Fruit fly (Drosophila melanogaster) whole organism, embryonic: Measurements from ENCODE around the gene CG42781.

ENCODE experiments used
- Adf1 ChIP-seq: fragments of 200-800 bp; sonication (Bioruptor generic); IDR thresholded peaks from 2 replicates; pipeline ENCODE4 v1.3.6; 2022; ENCODE audit warnings: missing biosample characterization, missing genetic modification characterization
- Blimp-1 ChIP-seq: fragments of 200-800 bp; sonication (Bioruptor generic); optimal IDR thresholded peaks from 3 replicates; lab custom pipeline; 2018; ENCODE audit warnings: missing biosample characterization, missing genetic modification characterization, mild to moderate bottlenecking, moderate library complexity, missing genetic modification reagents
- CG10267 ChIP-seq: fragments of 200-800 bp; sonication (Bioruptor generic); optimal IDR thresholded peaks from 2 replicates; lab custom pipeline; 2018; ENCODE audit warnings: missing biosample characterization, mild to moderate bottlenecking, missing genetic modification characterization, moderate library complexity
- CG10979 ChIP-seq: fragments of 200-800 bp; sonication (Bioruptor generic); optimal IDR thresholded peaks from 2 replicates; lab custom pipeline; 2018; ENCODE audit warnings: missing biosample characterization, mild to moderate bottlenecking, missing genetic modification characterization, moderate library complexity
- CG12391 ChIP-seq: fragments of 200-800 bp; sonication (Bioruptor generic); optimal IDR thresholded peaks from 3 replicates; lab custom pipeline; 2018; ENCODE audit warnings: missing biosample characterization, mild to moderate bottlenecking, missing genetic modification characterization, moderate library complexity
- CG14667 ChIP-seq: fragments of 200-800 bp; sonication (Bioruptor generic); IDR thresholded peaks from 2 replicates; pipeline ENCODE4 v1.3.6; 2022; ENCODE audit warnings: missing biosample characterization, missing genetic modification characterization
- CG15601 ChIP-seq: fragments of 200-800 bp; sonication (Bioruptor generic); optimal IDR thresholded peaks from 3 replicates; lab custom pipeline; 2019; ENCODE audit warnings: missing biosample characterization, mild to moderate bottlenecking, missing genetic modification characterization, moderate library complexity
- CG1603 ChIP-seq: fragments of 200-800 bp; sonication (Bioruptor generic); optimal IDR thresholded peaks from 2 replicates; lab custom pipeline; 2019; ENCODE audit warnings: missing biosample characterization, mild to moderate bottlenecking, missing genetic modification characterization, moderate library complexity
- CG17328 ChIP-seq: fragments of 200-800 bp; sonication (Bioruptor generic); IDR thresholded peaks from 2 replicates; pipeline ENCODE4 v1.3.6; 2022; ENCODE audit warnings: missing biosample characterization, missing genetic modification characterization
- CG17359 ChIP-seq: fragments of 200-800 bp; sonication (Bioruptor generic); optimal IDR thresholded peaks from 3 replicates; lab custom pipeline; 2018; ENCODE audit warnings: missing biosample characterization, mild to moderate bottlenecking, missing genetic modification characterization, moderate library complexity
- CG17802 ChIP-seq: fragments of 200-800 bp; sonication (Bioruptor generic); optimal IDR thresholded peaks from 2 replicates; lab custom pipeline; 2018; ENCODE audit warnings: missing biosample characterization, mild to moderate bottlenecking, missing genetic modification characterization, moderate library complexity
- CG17829 ChIP-seq: fragments of 200-800 bp; optimal IDR thresholded peaks from 2 replicates; lab custom pipeline; 2019; ENCODE audit warnings: missing biosample characterization, mild to moderate bottlenecking, missing genetic modification characterization, moderate library complexity
- CG18262 ChIP-seq: fragments of 200-800 bp; optimal IDR thresholded peaks from 3 replicates; lab custom pipeline; 2019; ENCODE audit warnings: missing biosample characterization, mild to moderate bottlenecking, missing genetic modification characterization, moderate library complexity
- CG2129 ChIP-seq: fragments of 200-800 bp; sonication (Bioruptor generic); IDR thresholded peaks from 2 replicates; pipeline ENCODE4 v1.3.6; 2022; ENCODE audit warnings: missing biosample characterization, missing genetic modification characterization; ENCODE audit not compliant: partially characterized antibody
- CG2202 ChIP-seq: fragments of 200-800 bp; sonication (Bioruptor generic); optimal IDR thresholded peaks from 2 replicates; lab custom pipeline; 2018; ENCODE audit warnings: missing biosample characterization, mild to moderate bottlenecking, missing genetic modification characterization
- CG2712 ChIP-seq: fragments of 200-800 bp; optimal IDR thresholded peaks from 3 replicates; lab custom pipeline; 2019; ENCODE audit warnings: missing biosample characterization, mild to moderate bottlenecking, missing genetic modification characterization, moderate library complexity
- CG32772 ChIP-seq: fragments of 200-800 bp; sonication (Bioruptor generic); IDR thresholded peaks from 2 replicates; pipeline ENCODE4 v1.3.6; 2022; ENCODE audit warnings: missing biosample characterization, missing genetic modification characterization
- CG4424 ChIP-seq: fragments of 200-800 bp; sonication (Bioruptor generic); optimal IDR thresholded peaks from 3 replicates; lab custom pipeline; 2016; ENCODE audit warnings: missing biosample characterization, missing genetic modification characterization
- CG4707 ChIP-seq: fragments of 200-800 bp; sonication (Bioruptor generic); optimal IDR thresholded peaks from 2 replicates; lab custom pipeline; 2018; ENCODE audit warnings: missing biosample characterization, mild to moderate bottlenecking, missing genetic modification characterization, moderate library complexity
- CG4730 ChIP-seq: fragments of 200-800 bp; sonication (Bioruptor generic); IDR thresholded peaks from 2 replicates; pipeline ENCODE4 v1.3.6; 2022; ENCODE audit warnings: missing biosample characterization, missing genetic modification characterization
- CG4820 ChIP-seq: fragments of 200-800 bp; sonication (Bioruptor generic); optimal IDR thresholded peaks from 3 replicates; lab custom pipeline; 2016; ENCODE audit warnings: missing biosample characterization, missing genetic modification characterization
- CG8281 ChIP-seq: fragments of 200-800 bp; sonication (Bioruptor generic); optimal IDR thresholded peaks from 2 replicates; lab custom pipeline; 2018; ENCODE audit warnings: missing biosample characterization, mild to moderate bottlenecking, missing genetic modification characterization, moderate library complexity
- CG8359 ChIP-seq: fragments of 200-800 bp; sonication (Bioruptor generic); optimal IDR thresholded peaks from 2 replicates; lab custom pipeline; 2017; ENCODE audit warnings: missing biosample characterization, mild to moderate bottlenecking, missing genetic modification characterization, borderline replicate concordance
- CTCF ChIP-seq: fragments of 200-800 bp; sonication (Bioruptor generic); optimal IDR thresholded peaks from 2 replicates; lab custom pipeline; 2017; ENCODE audit warnings: missing biosample characterization, mild to moderate bottlenecking, missing genetic modification characterization, moderate library complexity
- CrebB ChIP-seq: fragments of 200-800 bp; sonication (Bioruptor generic); optimal IDR thresholded peaks from 3 replicates; lab custom pipeline; 2018; ENCODE audit warnings: missing biosample characterization, mild to moderate bottlenecking, missing genetic modification characterization
- D19B ChIP-seq: fragments of 200-800 bp; sonication (Bioruptor generic); optimal IDR thresholded peaks from 2 replicates; lab custom pipeline; 2017; ENCODE audit warnings: missing biosample characterization, mild to moderate bottlenecking, missing genetic modification characterization
- Drgx ChIP-seq: fragments of 200-800 bp; sonication (Bioruptor generic); IDR thresholded peaks from 2 replicates; pipeline ENCODE4 v1.3.6; 2022; ENCODE audit warnings: missing biosample characterization, missing genetic modification characterization
- HLHmδ ChIP-seq: fragments of 200-800 bp; sonication (Bioruptor generic); optimal IDR thresholded peaks from 2 replicates; lab custom pipeline; 2018; ENCODE audit warnings: missing biosample characterization, mild to moderate bottlenecking, missing genetic modification characterization, moderate library complexity
- Hand ChIP-seq: fragments of 200-800 bp; sonication (Bioruptor generic); optimal IDR thresholded peaks from 2 replicates; lab custom pipeline; 2017; ENCODE audit warnings: mild to moderate bottlenecking, missing biosample characterization, missing genetic modification reagents, missing genetic modification characterization
- Jarid2 ChIP-seq: fragments of 200-800 bp; sonication (Bioruptor generic); optimal IDR thresholded peaks from 3 replicates; lab custom pipeline; 2017; ENCODE audit warnings: mild to moderate bottlenecking, missing biosample characterization, missing genetic modification reagents, missing genetic modification characterization
- Neu2 ChIP-seq: fragments of 200-800 bp; sonication (Bioruptor generic); optimal IDR thresholded peaks from 3 replicates; lab custom pipeline; 2016; ENCODE audit warnings: missing biosample characterization, missing genetic modification characterization, borderline replicate concordance
- Oaz ChIP-seq: fragments of 200-800 bp; sonication (Bioruptor generic); IDR thresholded peaks from 2 replicates; pipeline ENCODE4 v1.3.6; 2022; ENCODE audit warnings: missing biosample characterization, missing genetic modification characterization
- PHDP ChIP-seq: fragments of 200-800 bp; sonication (Bioruptor generic); optimal IDR thresholded peaks from 3 replicates; lab custom pipeline; 2018; ENCODE audit warnings: missing biosample characterization, mild to moderate bottlenecking, missing genetic modification characterization, moderate library complexity
- Sox102F ChIP-seq: fragments of 200-800 bp; sonication (Bioruptor generic); optimal IDR thresholded peaks from 2 replicates; lab custom pipeline; 2018; ENCODE audit warnings: missing biosample characterization, mild to moderate bottlenecking, missing genetic modification characterization, moderate library complexity
- Ssrp ChIP-seq: fragments of 200-800 bp; sonication (Bioruptor generic); optimal IDR thresholded peaks from 2 replicates; lab custom pipeline; 2018; ENCODE audit warnings: missing biosample characterization, mild to moderate bottlenecking, missing genetic modification characterization, moderate library complexity
- ara ChIP-seq: fragments of 200-800 bp; sonication (Bioruptor generic); IDR thresholded peaks from 2 replicates; pipeline ENCODE4 v1.3.6; 2022; ENCODE audit warnings: missing biosample characterization, missing genetic modification characterization
- bcd ChIP-seq: fragments of 200-800 bp; sonication (Bioruptor generic); optimal IDR thresholded peaks from 2 replicates; lab custom pipeline; 2017; ENCODE audit warnings: missing biosample characterization, mild to moderate bottlenecking, missing genetic modification characterization
- en ChIP-seq: fragments of 200-800 bp; sonication (Bioruptor generic); optimal IDR thresholded peaks from 2 replicates; lab custom pipeline; 2016; ENCODE audit warnings: missing biosample characterization, missing genetic modification characterization
- gt ChIP-seq: fragments of 200-800 bp; sonication (Bioruptor generic); IDR thresholded peaks from 2 replicates; pipeline ENCODE4 v1.3.6; 2022; ENCODE audit warnings: missing biosample characterization, missing genetic modification characterization
- onecut ChIP-seq: fragments of 200-800 bp; sonication (Bioruptor generic); IDR thresholded peaks from 2 replicates; pipeline ENCODE4 v1.3.6; 2022; ENCODE audit warnings: missing biosample characterization, missing genetic modification characterization
- peb ChIP-seq: fragments of 200-800 bp; sonication (Bioruptor generic); IDR thresholded peaks from 2 replicates; pipeline ENCODE4 v1.3.6; 2022; ENCODE audit warnings: missing biosample characterization, missing genetic modification characterization
- pzg ChIP-seq: fragments of 200-800 bp; sonication (Bioruptor generic); optimal IDR thresholded peaks from 3 replicates; lab custom pipeline; 2018; ENCODE audit warnings: missing biosample characterization, mild to moderate bottlenecking, missing genetic modification characterization, moderate library complexity
- rib ChIP-seq: fragments of 200-800 bp; sonication (Bioruptor generic); IDR thresholded peaks from 2 replicates; pipeline ENCODE4 v1.3.6; 2022; ENCODE audit warnings: missing biosample characterization, missing genetic modification characterization
- row ChIP-seq: fragments of 200-800 bp; sonication (Bioruptor generic); IDR thresholded peaks from 3 replicates; pipeline ENCODE4 v1.3.6; 2022; ENCODE audit warnings: missing biosample characterization, missing genetic modification characterization
- sisA ChIP-seq: fragments of 200-800 bp; sonication (Bioruptor generic); IDR thresholded peaks from 2 replicates; pipeline ENCODE4 v1.3.6; 2022; ENCODE audit warnings: missing biosample characterization, missing genetic modification characterization
- so ChIP-seq: fragments of 200-800 bp; sonication (Bioruptor generic); IDR thresholded peaks from 3 replicates; pipeline ENCODE4 v1.3.6; 2022; ENCODE audit warnings: missing biosample characterization, missing genetic modification characterization
- stwl ChIP-seq: fragments of 200-800 bp; sonication (Bioruptor generic); optimal IDR thresholded peaks from 3 replicates; lab custom pipeline; 2018; ENCODE audit warnings: missing biosample characterization, mild to moderate bottlenecking, missing genetic modification characterization, moderate library complexity
- tll ChIP-seq, 2 experiments: fragments of 200-800 bp in 1 of 2; fragments of >200 bp in 1 of 2; sonication (Bioruptor generic) in 1 of 2; optimal IDR thresholded peaks; 2 replicates each; lab custom pipeline; 2017 to 2019; ENCODE audit warnings: missing biosample characterization in 2 of 2, missing genetic modification characterization in 2 of 2, mild to moderate bottlenecking in 1 of 2, moderate library complexity in 1 of 2
- toy ChIP-seq: fragments of 200-800 bp; sonication (Bioruptor generic); IDR thresholded peaks from 2 replicates; pipeline ENCODE4 v1.3.6; 2022; ENCODE audit warnings: missing biosample characterization, missing genetic modification characterization
- tup ChIP-seq: fragments of 200-800 bp; sonication (Bioruptor generic); optimal IDR thresholded peaks from 2 replicates; lab custom pipeline; 2016; ENCODE audit warnings: missing biosample characterization, mild to moderate bottlenecking, missing genetic modification characterization, moderate library complexity
- vfl ChIP-seq: fragments of 200-800 bp; sonication (Bioruptor generic); optimal IDR thresholded peaks from 2 replicates; lab custom pipeline; 2016; ENCODE audit warnings: missing biosample characterization, missing genetic modification characterization

The CG42781 gene

DNA sequence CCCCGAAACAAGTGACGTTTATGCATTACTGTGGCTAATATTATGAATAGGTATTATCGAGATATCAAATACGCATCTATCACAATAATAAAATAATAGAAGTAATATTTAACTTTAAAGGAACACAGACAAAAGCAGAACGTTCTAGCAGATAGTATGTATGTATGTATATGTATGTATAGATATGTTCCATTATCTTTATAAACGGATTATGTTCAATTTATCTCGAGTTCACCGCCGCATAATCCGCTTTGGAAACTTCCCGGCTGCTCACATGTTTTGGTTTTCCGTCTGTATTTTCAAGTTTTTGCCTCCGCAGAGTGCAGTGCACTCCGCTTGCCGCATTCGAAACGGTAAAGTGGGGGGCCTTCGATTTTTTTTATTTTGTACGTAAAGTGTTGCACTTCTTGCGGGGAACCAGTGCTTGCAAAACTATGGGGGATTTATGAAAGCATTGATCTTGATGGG, 47.2 kb downstream of the CG42781 start (continued):
- peak; percentile 66 for TF ChIP-seq CG15601 (tag; lab: Kevin White, UChicago)
- no peak for TF ChIP-seq peb (GFP tag; lab: Robert Waterston, UW)
- TF ChIP-seq CG4820 (GFP tag; lab: Kevin White, UChicago): peak; percentile 99
- TF ChIP-seq stwl (tag; lab: Kevin White, UChicago): no peak
- TF ChIP-seq Ssrp (tag; lab: Kevin White, UChicago): peak; percentile 84
- TF ChIP-seq CG4707: peak; percentile 66
- peak; percentile 58 for TF ChIP-seq onecut (GFP tag; lab: Robert Waterston, UW)
- TF ChIP-seq Drgx: peak; percentile 60
- TF ChIP-seq D19B: no peak
- TF ChIP-seq Sox102F (GFP tag; lab: Kevin White, UChicago): peak; percentile 47
- peak; percentile 69 for TF ChIP-seq Blimp-1 (GFP tag; lab: Kevin White, UChicago)
- peak; percentile 65 for TF ChIP-seq CG8359 (GFP tag; lab: Kevin White, UChicago)
- TF ChIP-seq CTCF (GFP tag; lab: Kevin White, UChicago): no peak
- TF ChIP-seq CG12391 (tag; lab: Kevin White, UChicago): peak; percentile 68
- no peak for TF ChIP-seq CG32772 (GFP tag; lab: Robert Waterston, UW)
- TF ChIP-seq ara (GFP tag; lab: Robert Waterston, UW): peak; percentile 48; the same call in 1 of the 2 replicates
- no peak for TF ChIP-seq CG17802 (tag; lab: Kevin White, UChicago)
- TF ChIP-seq CG17829 (tag; lab: Kevin White, UChicago): peak; percentile 59
- no peak for TF ChIP-seq Neu2
- no peak for TF ChIP-seq pzg
- TF ChIP-seq CG18262 (tag; lab: Kevin White, UChicago): peak; percentile 10
- TF ChIP-seq CrebB (tag; lab: Kevin White, UChicago): peak; percentile 10
- no peak for TF ChIP-seq HLHmδ (GFP tag; lab: Kevin White, UChicago)
- TF ChIP-seq CG8281 (tag; lab: Kevin White, UChicago): peak; percentile 12
- peak; percentile 70 for TF ChIP-seq row (GFP tag; lab: Robert Waterston, UW)
- peak; percentile 75 for TF ChIP-seq CG10979 (tag; lab: Kevin White, UChicago)
- TF ChIP-seq CG2202 (tag; lab: Kevin White, UChicago): peak; percentile 54
- TF ChIP-seq PHDP (tag; lab: Kevin White, UChicago): peak; percentile 61
- TF ChIP-seq CG2712: peak; percentile 71
- TF ChIP-seq toy (GFP tag; lab: Robert Waterston, UW): no peak
- TF ChIP-seq CG17359 (tag; lab: Kevin White, UChicago): peak; percentile 38
- no peak for TF ChIP-seq Hand (GFP tag; lab: Kevin White, UChicago)
- peak; percentile 66 for TF ChIP-seq CG1603 (tag; lab: Kevin White, UChicago)
- peak; percentile 4 for TF ChIP-seq CG4424 (GFP tag; lab: Kevin White, UChicago)
- TF ChIP-seq CG10267: peak; percentile 56

DNA sequence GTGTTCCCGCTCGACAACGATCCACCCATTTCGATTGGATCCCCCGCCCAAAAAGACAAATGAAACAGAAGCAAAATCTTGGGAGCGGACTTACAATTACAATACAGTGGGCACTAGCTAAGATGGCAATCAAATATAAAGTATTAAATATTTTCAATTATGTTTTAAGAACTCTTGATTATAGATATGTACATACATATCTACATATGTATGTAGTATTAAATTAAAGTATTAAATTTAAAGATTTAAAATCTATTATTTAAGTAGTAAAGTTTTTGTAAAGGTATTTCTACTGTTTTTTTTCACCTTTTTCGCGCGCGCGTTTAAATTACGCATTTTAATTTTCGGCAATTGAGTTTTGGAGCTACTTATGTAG, 48.0 kb downstream of the CG42781 start:
- TF ChIP-seq rib (0 out of 2 replicates have a peak, but pooled peaks have one; percentile 59), CG14667 (GFP tag; lab: Robert Waterston, UW) (peak; percentile 52), Adf1 (GFP tag; lab: Robert Waterston, UW) (no peak), so (GFP tag; lab: Robert Waterston, UW) (peak; percentile 77; the same call in 2 of the 3 replicates), sisA (GFP tag; lab: Robert Waterston, UW) (peak; percentile 58), gt (GFP tag; lab: Robert Waterston, UW) (no peak), CG4424 (GFP tag; lab: Kevin White, UChicago) (peak; percentile 58), Jarid2 (GFP tag; lab: Kevin White, UChicago) (peak; percentile 27), CG4730 (GFP tag; lab: Robert Waterston, UW) (peak; percentile 43; the same call in 1 of the 2 replicates), bcd (GFP tag; lab: Kevin White, UChicago) (peak; percentile 75), tll (GFP tag; optimal IDR thresholded peaks at IDR 0.05; lab: Kevin White, UChicago) (no peak), vfl (GFP tag; lab: Kevin White, UChicago) (no peak), Sox102F (GFP tag; lab: Kevin White, UChicago) (peak; percentile 82), en (GFP tag; lab: Kevin White, UChicago) (no peak), tup (GFP tag; lab: Kevin White, UChicago) (peak; percentile 5), CG8281 (tag; lab: Kevin White, UChicago) (peak; percentile 32), CG17328 (GFP tag; lab: Robert Waterston, UW) (peak; percentile 64), CG2129 (no peak), Oaz (peak; percentile 59)
